In genomic region chr3L:1748218-1748617, dm6 we compare ENCODE assay signal across 2 fruit fly cellular contexts.
TF ChIP-seq lines count a peak whose summit lies in the region.

No protein-coding gene starts in this region.

TF ChIP-seq in whole organism, embryonic, 481 proteins besides CTCF, POLR2A, EP300 and RAD21 (continued from another document):
- TF ChIP-seq unc-4 (GFP tag; IDR thresholded peaks at IDR 0.05; lab: Robert Waterston, UW; ENCODE audit: partially characterized antibody), result 0 out of 2 replicates have a peak, but pooled peaks have one; percentile 14
- peak; percentile 58 for TF ChIP-seq row (GFP tag; IDR thresholded peaks at IDR 0.05; lab: Robert Waterston, UW)
- peak; percentile 22 to 32 for TF ChIP-seq Trl (optimal IDR thresholded peaks at IDR 0.05; lab: Kevin White, UChicago)
- no peak for TF ChIP-seq Trl (GFP tag; optimal IDR thresholded peaks at IDR 0.05; lab: Kevin White, UChicago)
- no peak for TF ChIP-seq CG8281 (tag; optimal IDR thresholded peaks at IDR 0.05; lab: Kevin White, UChicago)
- TF ChIP-seq CG9932 (GFP tag; IDR thresholded peaks at IDR 0.05; lab: Robert Waterston, UW), result peak; percentile 12; the same call in 1 of the 2 replicates
- 0 out of 2 replicates have a peak, but pooled peaks have one; percentile 15 for TF ChIP-seq Rfx (GFP tag; IDR thresholded peaks at IDR 0.05; lab: Robert Waterston, UW)
- peak; percentile 27; the same call in 1 of the 2 replicates for TF ChIP-seq lmd (GFP tag; IDR thresholded peaks at IDR 0.05; lab: Robert Waterston, UW)
- TF ChIP-seq ato (GFP tag; IDR thresholded peaks at IDR 0.05; lab: Robert Waterston, UW; ENCODE audit: partially characterized antibody), result no peak
- peak; percentile 69 for TF ChIP-seq D19A (tag; optimal IDR thresholded peaks at IDR 0.05; lab: Kevin White, UChicago)
TF ChIP-seq in whole organism, embryonic: peak in this region for 23.

TF ChIP-seq in whole organism, prepupa, 60 proteins besides CTCF, POLR2A, EP300 and RAD21 (continued from another document):
- TF ChIP-seq Eip78C (GFP tag; lab: Kevin White, UChicago) (peak; percentile 57), cyc (GFP tag; optimal IDR thresholded peaks at IDR 0.05; lab: Kevin White, UChicago) (no peak), CG9139 (GFP tag; optimal IDR thresholded peaks at IDR 0.05; lab: Kevin White, UChicago) (no peak), CG8319 (GFP tag; optimal IDR thresholded peaks at IDR 0.05; lab: Kevin White, UChicago) (no peak), Ets21C (GFP tag; optimal IDR thresholded peaks at IDR 0.05; lab: Kevin White, UChicago) (no peak)
